Fruit fly (Drosophila melanogaster): ENCODE measurements around the gene CG11504.

Gene CG11504

dm6 chr3R:30004648-30005047 lies 6.9 kb downstream of the CG11504 start, which contains the start of the genes Nlp and Nph (continued):
- TF ChIP-seq ac (GFP tag; optimal IDR thresholded peaks at IDR 0.05): no peak
- no peak for TF ChIP-seq PHDP (tag; optimal IDR thresholded peaks at IDR 0.05)
- no peak for TF ChIP-seq CG33557 (GFP tag; optimal IDR thresholded peaks at IDR 0.05)
- peak; percentile 89 for TF ChIP-seq Med (GFP tag)
- no peak for TF ChIP-seq CG12299 (tag; optimal IDR thresholded peaks at IDR 0.05)
- peak; percentile 39 for TF ChIP-seq Nf-YC (tag; optimal IDR thresholded peaks at IDR 0.05)
- TF ChIP-seq E2f2 (GFP tag; IDR thresholded peaks at IDR 0.05): peak; percentile 45
- TF ChIP-seq HLH54F (GFP tag; optimal IDR thresholded peaks at IDR 0.05): no peak
- TF ChIP-seq sqz (GFP tag; optimal IDR thresholded peaks at IDR 0.05): no peak
- no peak for TF ChIP-seq tll (GFP tag; optimal IDR thresholded peaks at IDR 0.05)
- TF ChIP-seq Asciz (GFP tag; optimal IDR thresholded peaks at IDR 0.05): no peak
- peak; percentile 47 for TF ChIP-seq CG12155 (GFP tag; optimal IDR thresholded peaks at IDR 0.05)
- TF ChIP-seq CG3995 (GFP tag; optimal IDR thresholded peaks at IDR 0.05): peak; percentile 64
- TF ChIP-seq lilli (GFP tag; optimal IDR thresholded peaks at IDR 0.05): peak; percentile 54
- peak; percentile 62 for TF ChIP-seq CG7963 (GFP tag; IDR thresholded peaks at IDR 0.05; ENCODE audit: partially characterized antibody)
- peak; percentile 77 for TF ChIP-seq CG6791 (GFP tag; IDR thresholded peaks at IDR 0.05; ENCODE audit: partially characterized antibody)
- TF ChIP-seq CG10462 (GFP tag; optimal IDR thresholded peaks at IDR 0.05): no peak
- TF ChIP-seq scrt (GFP tag; optimal IDR thresholded peaks at IDR 0.05): peak; percentile 75
- no peak for TF ChIP-seq CG3065 (GFP tag; optimal IDR thresholded peaks at IDR 0.05)
- peak; percentile 77 for TF ChIP-seq pzg (GFP tag; optimal IDR thresholded peaks at IDR 0.05)
- peak; percentile 12 for TF ChIP-seq Nf-YB (GFP tag; optimal IDR thresholded peaks at IDR 0.05)
- TF ChIP-seq CG9727 (GFP tag; optimal IDR thresholded peaks at IDR 0.05): no peak
- TF ChIP-seq HLH4C (GFP tag; IDR thresholded peaks at IDR 0.05; ENCODE audit: partially characterized antibody): peak; percentile 89
- peak; percentile 74; the same call in 1 of the 4 replicates for TF ChIP-seq chinmo (GFP tag; IDR thresholded peaks at IDR 0.05; ENCODE audit: partially characterized antibody)
- TF ChIP-seq slp2 (GFP tag; optimal IDR thresholded peaks at IDR 0.05): no peak
- peak; percentile 93 for TF ChIP-seq YL-1 (GFP tag; optimal IDR thresholded peaks at IDR 0.05)
- TF ChIP-seq CG10366 (GFP tag; IDR thresholded peaks at IDR 0.05): no peak
- no peak for TF ChIP-seq ham (GFP tag; IDR thresholded peaks at IDR 0.05)
- no peak for TF ChIP-seq CG6272 (GFP tag; IDR thresholded peaks at IDR 0.05)
- no peak for TF ChIP-seq CG34376 (GFP tag; optimal IDR thresholded peaks at IDR 0.05)
- no peak for TF ChIP-seq CG4360 (GFP tag; IDR thresholded peaks at IDR 0.05)
- TF ChIP-seq Fer1 (GFP tag; optimal IDR thresholded peaks at IDR 0.05): peak; percentile 52
- no peak for TF ChIP-seq CG6175 (GFP tag; IDR thresholded peaks at IDR 0.05)
- no peak for TF ChIP-seq hkb (optimal IDR thresholded peaks at IDR 0.05)
- peak; percentile 48; the same call in 1 of the 2 replicates for TF ChIP-seq hkb (GFP tag; IDR thresholded peaks at IDR 0.05)
- TF ChIP-seq D (optimal IDR thresholded peaks at IDR 0.05): no peak
- no peak for TF ChIP-seq D (GFP tag; optimal IDR thresholded peaks at IDR 0.05)
- peak in 1 of 2 experiments; percentile 26 for TF ChIP-seq crp (GFP tag; optimal IDR thresholded peaks at IDR 0.05)
- TF ChIP-seq Hmr (GFP tag; optimal IDR thresholded peaks at IDR 0.05): no peak
- no peak for TF ChIP-seq dmrt11E (tag; optimal IDR thresholded peaks at IDR 0.05)
- no peak for TF ChIP-seq ro (GFP tag; IDR thresholded peaks at IDR 0.05)
- no peak for TF ChIP-seq CG13123 (GFP tag; optimal IDR thresholded peaks at IDR 0.05)
- no peak for TF ChIP-seq Antp (GFP tag; optimal IDR thresholded peaks at IDR 0.05)
- TF ChIP-seq CG2120 (GFP tag; optimal IDR thresholded peaks at IDR 0.05): peak; percentile 45
- TF ChIP-seq insv (GFP tag; optimal IDR thresholded peaks at IDR 0.05): peak in 1 of 2 experiments; percentile 9
- no peak for TF ChIP-seq Kr (GFP tag; optimal IDR thresholded peaks at IDR 0.05)
- TF ChIP-seq CG13424 (tag; optimal IDR thresholded peaks at IDR 0.05): peak; percentile 15
- peak; percentile 15 for TF ChIP-seq CG10979 (tag; optimal IDR thresholded peaks at IDR 0.05)
- TF ChIP-seq CG9215 (GFP tag; IDR thresholded peaks at IDR 0.05): no peak
- peak; percentile 69 for TF ChIP-seq CG2129 (GFP tag; IDR thresholded peaks at IDR 0.05; ENCODE audit: partially characterized antibody)
- TF ChIP-seq twi (tag; optimal IDR thresholded peaks at IDR 0.05): peak; percentile 41
